Fruit fly (Drosophila melanogaster) ovary, adult (tissue): Measurements from ENCODE around the gene brwl.

Source experiments
- CG17801 ChIP-seq: fragments of 200-800 bp; optimal IDR thresholded peaks from 2 replicates; lab custom pipeline; 2019; ENCODE audit warnings: missing biosample characterization, mild to moderate bottlenecking, missing genetic modification characterization, moderate library complexity; ENCODE audit not compliant: partially characterized antibody

The brwl gene

DNA sequence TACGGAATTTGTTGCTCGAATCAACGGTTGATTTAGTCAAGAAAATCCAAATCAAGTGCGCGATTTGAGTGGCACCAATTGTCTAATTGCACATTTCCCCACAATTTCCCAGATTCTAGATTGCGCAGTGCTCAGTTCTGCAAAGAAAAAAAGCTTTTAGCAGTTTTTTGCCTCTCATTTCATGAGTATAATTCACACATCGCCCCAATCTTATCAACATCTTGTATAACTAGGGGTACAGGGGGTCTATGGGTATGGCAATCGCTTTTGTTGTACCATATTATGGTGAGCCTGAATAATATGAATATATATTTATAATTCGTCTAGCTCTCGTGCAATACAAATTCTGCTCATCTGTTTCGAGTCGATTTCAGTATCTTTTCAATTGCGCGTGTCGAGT is 50.2 kb downstream of the brwl start:
- TF ChIP-seq CG17801 (GFP tag; lab: Kevin White, UChicago), result no peak

- no peak for TF ChIP-seq CG17801 (GFP tag; lab: Kevin White, UChicago)
Observed at dm6 chr2L:9619925-9620324, 51.2 kb downstream of the brwl start.
